In genomic region chrIV:17010274-17010673, ce11 we compare ENCODE assay signal across 3 worm cellular contexts.
A peak's percentile ranks its signal among the peaks of the same experiment; 100 is the strongest.
TF ChIP-seq lines count a peak whose summit lies in the region.

No protein-coding gene starts in this region.

TF ChIP-seq in whole organism, L4 larva, 104 proteins besides CTCF, POLR2A, EP300 and RAD21:
- TF ChIP-seq pqm-1 (tag; optimal IDR thresholded peaks at IDR 0.05; lab: Kevin White, UChicago) (no peak), php-3 (GFP tag; IDR thresholded peaks at IDR 0.05; lab: Robert Waterston, UW) (no peak), hif-1 (tag; optimal IDR thresholded peaks at IDR 0.05; lab: Kevin White, UChicago) (no peak), set-16 (GFP tag; IDR thresholded peaks at IDR 0.05; lab: Robert Waterston, UW) (peak; percentile 71), mdl-1 (tag; optimal IDR thresholded peaks at IDR 0.05; lab: Kevin White, UChicago) (no peak)

TF ChIP-seq in whole organism, late embryonic, 69 proteins besides CTCF, POLR2A, EP300 and RAD21:
- TF ChIP-seq hlh-30 (tag; optimal IDR thresholded peaks at IDR 0.05; lab: Kevin White, UChicago; ENCODE audit: insufficient read depth) (peak; percentile 3), hlh-13 (GFP tag; optimal IDR thresholded peaks at IDR 0.05; lab: Kevin White, UChicago) (no peak)

TF ChIP-seq in whole organism, young adult, 124 proteins besides CTCF, POLR2A, EP300 and RAD21:
- TF ChIP-seq egrh-3 (GFP tag; IDR thresholded peaks at IDR 0.05; lab: Robert Waterston, UW), result 0 out of 2 replicates have a peak, but pooled peaks have one; percentile 15
- TF ChIP-seq nhr-179 (tag; optimal IDR thresholded peaks at IDR 0.05; lab: Kevin White, UChicago), result no peak
- peak; percentile 81 for TF ChIP-seq zfh-2 (GFP tag; conservative IDR thresholded peaks at IDR 0.05; lab: Robert Waterston, UW)
